Fruit fly (Drosophila melanogaster) whole organism, pupa: ENCODE data around the gene CG8630.
A peak's percentile ranks its signal among the peaks of the same experiment; 100 is the strongest.

ENCODE experiments used
- CG10348 ChIP-seq: fragments of 200-800 bp; sonication (Bioruptor generic); IDR thresholded peaks from 2 replicates; pipeline ENCODE4 v1.3.6; 2022; ENCODE audit warnings: missing biosample characterization, missing genetic modification characterization
- CG12605 ChIP-seq: fragments of 200-800 bp; sonication (Bioruptor generic); IDR thresholded peaks from 2 replicates; pipeline ENCODE4 v1.3.6; 2022; ENCODE audit warnings: missing biosample characterization, missing genetic modification characterization
- CG14655 ChIP-seq: fragments of 200-800 bp; sonication (Bioruptor generic); optimal IDR thresholded peaks from 3 replicates; lab custom pipeline; 2017; ENCODE audit warnings: mild to moderate bottlenecking, missing biosample characterization, missing genetic modification reagents, missing genetic modification characterization
- CG15710 ChIP-seq: fragments of 200-800 bp; sonication (Bioruptor generic); optimal IDR thresholded peaks from 2 replicates; lab custom pipeline; 2018; ENCODE audit warnings: missing biosample characterization, mild to moderate bottlenecking, missing genetic modification characterization, moderate library complexity
- CG17806 ChIP-seq: fragments of 200-800 bp; sonication (Bioruptor generic); optimal IDR thresholded peaks from 2 replicates; lab custom pipeline; 2018; ENCODE audit warnings: missing biosample characterization, mild to moderate bottlenecking, missing genetic modification characterization, moderate library complexity
- CG32121 ChIP-seq: fragments of 200-800 bp; sonication (Bioruptor generic); IDR thresholded peaks from 2 replicates; pipeline ENCODE4 v1.3.6; 2022; ENCODE audit warnings: missing biosample characterization, missing genetic modification characterization
- CG34367 ChIP-seq: fragments of 200-800 bp; sonication (Bioruptor generic); optimal IDR thresholded peaks from 2 replicates; lab custom pipeline; 2018; ENCODE audit warnings: missing biosample characterization, mild to moderate bottlenecking, missing genetic modification characterization
- CG4496 ChIP-seq: fragments of 200-800 bp; sonication (Bioruptor generic); IDR thresholded peaks from 3 replicates; pipeline ENCODE4 v1.3.6; 2022; ENCODE audit warnings: missing biosample characterization, missing genetic modification characterization
- CG8159 ChIP-seq: fragments of 200-800 bp; sonication (Bioruptor generic); optimal IDR thresholded peaks from 3 replicates; lab custom pipeline; 2018; ENCODE audit warnings: missing biosample characterization, mild to moderate bottlenecking, missing genetic modification characterization, moderate library complexity
- CG8301 ChIP-seq: fragments of 200-800 bp; sonication (Bioruptor generic); optimal IDR thresholded peaks from 2 replicates; lab custom pipeline; 2018; ENCODE audit warnings: missing biosample characterization, mild to moderate bottlenecking, missing genetic modification characterization
- CG9948 ChIP-seq: fragments of 200-800 bp; sonication (Bioruptor generic); optimal IDR thresholded peaks from 2 replicates; lab custom pipeline; 2018; ENCODE audit warnings: missing biosample characterization, mild to moderate bottlenecking, missing genetic modification characterization, moderate library complexity
- EcR ChIP-seq: fragments of 200-800 bp; sonication (Bioruptor generic); optimal IDR thresholded peaks from 3 replicates; lab custom pipeline; 2019; ENCODE audit warnings: missing biosample characterization, missing genetic modification characterization, mild to moderate bottlenecking, moderate library complexity, missing genetic modification reagents
- Ets98B ChIP-seq: fragments of 200-800 bp; sonication (Bioruptor generic); IDR thresholded peaks from 2 replicates; pipeline ENCODE4 v1.3.6; 2022; ENCODE audit warnings: missing biosample characterization, missing genetic modification characterization
- Pif1A ChIP-seq: fragments of 200-800 bp; sonication (Bioruptor generic); optimal IDR thresholded peaks from 3 replicates; lab custom pipeline; 2016; ENCODE audit warnings: missing biosample characterization, missing genetic modification characterization
- Pif1B ChIP-seq: fragments of 200-800 bp; sonication (Bioruptor generic); optimal IDR thresholded peaks from 3 replicates; lab custom pipeline; 2016; ENCODE audit warnings: missing biosample characterization, missing genetic modification characterization
- Snoo ChIP-seq: fragments of 200-800 bp; sonication (Bioruptor generic); optimal IDR thresholded peaks from 3 replicates; lab custom pipeline; 2017; ENCODE audit warnings: missing biosample characterization, mild to moderate bottlenecking, missing genetic modification characterization, inconsistent platforms
- fd96Ca ChIP-seq: fragments of 200-800 bp; sonication (Bioruptor generic); IDR thresholded peaks from 3 replicates; pipeline ENCODE4 v1.3.6; 2022; ENCODE audit warnings: missing biosample characterization, missing genetic modification characterization
- gl ChIP-seq: fragments of 200-800 bp; sonication (Bioruptor generic); optimal IDR thresholded peaks from 2 replicates; lab custom pipeline; 2018; ENCODE audit warnings: missing biosample characterization, mild to moderate bottlenecking, missing genetic modification characterization
- rn ChIP-seq: fragments of 200-800 bp; sonication (Bioruptor generic); IDR thresholded peaks from 2 replicates; pipeline ENCODE4 v1.3.6; 2022; ENCODE audit warnings: missing biosample characterization, missing genetic modification characterization

The CG8630 gene

DNA sequence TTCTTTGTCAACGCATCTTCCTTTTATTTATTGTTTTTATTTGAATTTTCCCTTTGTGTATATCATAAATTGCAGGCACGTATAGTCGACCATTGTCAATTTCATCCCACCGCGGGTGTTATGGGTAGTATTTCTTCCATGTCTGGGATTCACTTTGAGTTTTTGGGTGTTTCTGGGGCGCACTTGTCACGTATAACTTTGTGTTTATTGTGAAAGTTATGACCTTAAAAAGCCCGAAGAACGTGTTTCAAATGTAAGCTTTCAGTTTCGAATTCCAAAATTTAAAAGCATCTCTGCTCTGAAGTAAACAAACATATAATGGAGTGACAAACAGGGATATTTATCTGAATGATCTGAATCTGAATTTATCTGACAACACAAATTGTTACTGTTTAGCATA, 27.1 kb downstream of the CG8630 start:
- TF ChIP-seq gl (no peak), Ets98B (no peak), Snoo (no peak), CG9948 (no peak)

DNA sequence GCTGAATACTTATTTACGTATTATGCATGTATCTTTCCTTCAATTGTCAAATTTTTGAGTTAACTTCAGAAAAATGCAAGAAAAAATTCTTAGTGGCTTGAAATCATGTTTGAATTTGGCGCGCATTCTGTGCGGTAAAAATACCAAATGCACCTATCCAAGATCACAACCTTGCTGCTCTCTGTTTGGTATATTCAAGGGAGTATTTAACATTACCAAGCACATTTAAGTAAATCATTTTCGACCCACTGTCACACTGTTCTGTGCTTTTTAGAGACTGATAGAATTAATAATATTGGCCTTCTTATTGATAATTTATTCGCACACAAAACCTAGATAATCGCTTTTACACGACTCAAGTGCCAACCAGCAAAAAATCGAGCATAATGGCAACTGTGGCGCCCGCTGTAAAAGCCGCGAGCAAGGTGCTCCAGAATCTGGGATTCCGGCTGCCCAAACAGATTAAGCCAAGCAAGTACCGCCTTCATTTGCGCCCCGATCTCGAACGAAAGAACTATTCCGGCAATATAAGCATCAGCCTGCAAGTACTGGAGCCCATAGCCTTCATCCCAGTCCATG, 29.7 kb downstream of the CG8630 start:
- no peak for TF ChIP-seq rn (GFP tag; lab: Robert Waterston, UW)
- no peak for TF ChIP-seq CG8301
- no peak for TF ChIP-seq CG4496
- no peak for TF ChIP-seq EcR (GFP tag; lab: Kevin White, UChicago)
- no peak for TF ChIP-seq Pif1B (GFP tag; lab: Kevin White, UChicago)
- no peak for TF ChIP-seq Snoo
- TF ChIP-seq CG32121 (GFP tag; lab: Robert Waterston, UW): no peak
- no peak for TF ChIP-seq Pif1A (GFP tag; lab: Kevin White, UChicago)
- no peak for TF ChIP-seq gl
- no peak for TF ChIP-seq CG12605 (GFP tag; lab: Robert Waterston, UW)
- no peak for TF ChIP-seq CG9948
- no peak for TF ChIP-seq CG8159 (tag; lab: Kevin White, UChicago)
- no peak for TF ChIP-seq Ets98B

DNA sequence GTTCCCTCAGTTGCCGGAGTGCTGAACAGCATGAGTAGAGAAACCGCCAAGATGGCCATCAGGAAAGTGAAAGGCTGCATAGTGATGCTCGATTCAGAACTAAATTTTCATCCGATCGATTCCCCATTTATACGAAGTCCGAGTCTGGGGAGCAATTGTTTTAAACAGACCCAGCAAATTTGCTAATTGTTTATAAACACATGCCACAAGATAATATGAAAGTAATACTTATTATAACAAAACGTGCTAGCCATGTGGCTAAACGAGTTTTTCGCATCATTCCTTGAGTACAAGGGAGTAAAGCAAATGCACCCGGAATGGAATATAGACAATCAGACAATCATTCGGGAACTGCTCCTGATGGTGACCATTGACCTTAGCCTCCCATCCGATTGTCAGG, 33.6 kb downstream of the CG8630 start, which contains the start of gene CG44142:
CG44142 (minus strand) TSS at position 101 of the 400 bp plus-strand sequence.
- no peak for TF ChIP-seq fd96Ca (GFP tag; lab: Robert Waterston, UW)
- no peak for TF ChIP-seq Snoo
- TF ChIP-seq CG4496: no peak
- no peak for TF ChIP-seq CG12605 (GFP tag; lab: Robert Waterston, UW)
- TF ChIP-seq CG32121 (GFP tag; lab: Robert Waterston, UW): no peak
- TF ChIP-seq Ets98B: no peak
- TF ChIP-seq CG15710 (tag; lab: Kevin White, UChicago): no peak
- TF ChIP-seq CG14655: no peak
- no peak for TF ChIP-seq CG8159 (tag; lab: Kevin White, UChicago)
- TF ChIP-seq gl: no peak
- TF ChIP-seq CG9948: no peak
- no peak for TF ChIP-seq EcR (GFP tag; lab: Kevin White, UChicago)
- no peak for TF ChIP-seq CG34367
- TF ChIP-seq, all 21 proteins: peak for 0

DNA sequence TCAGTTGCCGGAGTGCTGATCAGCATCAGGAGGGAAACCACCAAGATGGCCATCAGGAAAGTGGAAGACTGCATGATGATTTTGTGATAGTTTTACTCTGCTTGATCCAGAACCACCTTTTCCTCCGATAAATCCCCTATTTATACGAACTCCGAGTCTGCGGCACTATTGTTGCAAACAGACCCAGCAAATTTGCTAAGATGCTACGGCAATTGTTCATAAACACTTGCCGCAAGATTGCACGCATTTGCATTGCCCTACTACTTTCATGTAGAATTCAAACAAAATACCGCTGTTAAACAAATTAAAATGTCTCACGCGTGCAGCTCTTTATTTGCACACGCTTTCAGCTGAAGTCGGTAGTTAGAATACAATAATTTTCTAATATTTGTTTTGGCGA, 39.6 kb downstream of the CG8630 start, which contains the start of gene CG45080:
CG45080 (minus strand) TSS at position 101 of the 400 bp plus-strand sequence.
- TF ChIP-seq Ets98B (no peak), fd96Ca (GFP tag; lab: Robert Waterston, UW) (no peak), Snoo (no peak), CG12605 (GFP tag; lab: Robert Waterston, UW) (no peak), Pif1A (GFP tag; lab: Kevin White, UChicago) (no peak), CG8301 (no peak), CG34367 (no peak), CG17806 (tag; lab: Kevin White, UChicago) (no peak), EcR (GFP tag; lab: Kevin White, UChicago) (no peak), CG14655 (no peak), CG10348 (GFP tag; lab: Robert Waterston, UW) (no peak), CG32121 (GFP tag; lab: Robert Waterston, UW) (no peak), gl (no peak), CG9948 (no peak), Pif1B (GFP tag; lab: Kevin White, UChicago) (no peak), CG4496 (no peak), CG8159 (tag; lab: Kevin White, UChicago) (no peak), CG15710 (tag; lab: Kevin White, UChicago) (no peak), rn (GFP tag; lab: Robert Waterston, UW) (no peak)

DNA sequence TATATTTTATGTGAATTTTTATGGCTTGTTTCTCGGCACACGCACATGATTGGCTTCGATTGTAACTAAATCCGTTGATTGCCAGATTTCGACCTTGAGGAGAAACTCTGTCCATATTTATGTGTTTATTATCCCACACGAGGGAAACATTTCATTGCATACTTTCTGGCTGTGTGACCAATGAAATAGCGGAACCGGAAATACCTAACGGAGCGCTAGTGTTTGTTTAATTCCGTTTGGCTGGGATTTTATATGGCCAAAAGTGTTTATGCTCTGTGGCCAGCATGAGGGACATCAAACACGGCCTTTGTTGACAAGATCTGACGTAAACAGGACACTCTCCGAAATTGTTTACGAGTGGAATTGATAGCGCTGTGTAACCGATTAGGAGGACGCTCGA, 40.4 kb downstream of the CG8630 start:
- peak; percentile 76; the same call in 2 of the 3 replicates for TF ChIP-seq CG4496
- TF ChIP-seq gl: no peak
- TF ChIP-seq Pif1A (GFP tag; lab: Kevin White, UChicago): peak; percentile 20

DNA sequence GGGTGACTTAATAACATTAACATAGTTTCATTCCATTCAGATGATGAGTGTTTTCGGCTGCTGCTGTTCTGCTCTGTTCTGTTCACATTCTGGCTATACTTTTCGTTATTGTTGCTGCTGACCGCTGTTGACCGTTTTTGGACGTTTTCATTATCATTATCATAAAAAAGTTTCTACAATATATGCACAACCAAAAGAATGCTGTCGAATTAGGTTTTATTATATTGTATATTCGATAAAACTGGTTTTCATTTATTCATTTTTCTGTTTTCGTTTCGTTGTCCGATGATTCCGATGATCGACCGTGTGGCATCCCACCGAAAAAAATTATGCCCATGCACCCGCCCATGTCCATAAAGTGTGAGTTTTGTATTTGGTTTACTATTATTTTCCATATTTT, 53.5 kb downstream of the CG8630 start:
- TF ChIP-seq CG10348 (GFP tag; lab: Robert Waterston, UW): no peak

DNA sequence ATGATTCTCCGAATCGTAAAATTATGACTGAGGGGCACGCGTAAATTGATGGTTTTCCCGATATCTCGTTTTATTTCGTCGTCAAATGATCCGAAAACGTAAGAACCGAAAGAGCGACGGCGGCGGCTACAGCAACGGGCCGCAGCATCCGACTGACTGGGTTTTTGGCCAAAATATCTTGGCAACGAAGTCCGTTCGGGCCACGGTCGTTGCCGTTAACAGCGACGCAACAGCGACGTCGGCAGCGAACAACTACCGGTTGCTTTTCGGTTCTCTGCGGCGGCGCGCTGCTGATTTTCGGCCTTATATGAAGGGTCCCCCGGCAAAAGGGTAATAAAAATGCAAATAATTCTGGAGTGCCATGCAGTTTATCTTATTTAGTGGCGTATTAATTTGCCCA, 54.5 kb downstream of the CG8630 start, which contains the start of gene PK2-R2:
PK2-R2 (minus strand) TSS at position 160 of the 400 bp plus-strand sequence.
- no peak for TF ChIP-seq CG9948
- no peak for TF ChIP-seq CG15710 (tag; lab: Kevin White, UChicago)
- TF ChIP-seq CG17806 (tag; lab: Kevin White, UChicago): no peak
- TF ChIP-seq Snoo: no peak
- no peak for TF ChIP-seq CG8159 (tag; lab: Kevin White, UChicago)
